Worm (Caenorhabditis elegans): Measurements from ENCODE around the gene gba-4.
"Not testable (repeated sequence)": the region's sequence is repeated elsewhere in the genome, so short reads cannot be mapped to it uniquely, and the experiment has no call there.

Gene gba-4

ce11 chrIV:5316223-5316622 is 34.5 kb downstream of the gba-4 start, which contains the start of gene msp-65:
Gene msp-65, plus strand, starts transcription at chrIV:5316523.
- TF ChIP-seq madf-10 (tag; optimal IDR thresholded peaks at IDR 0.05); ZK185.1 (tag; optimal IDR thresholded peaks at IDR 0.05; ENCODE audit: poor library complexity, severe bottlenecking); pbrm-1 (GFP tag; IDR thresholded peaks at IDR 0.05): not testable (repeated sequence)

DNA sequence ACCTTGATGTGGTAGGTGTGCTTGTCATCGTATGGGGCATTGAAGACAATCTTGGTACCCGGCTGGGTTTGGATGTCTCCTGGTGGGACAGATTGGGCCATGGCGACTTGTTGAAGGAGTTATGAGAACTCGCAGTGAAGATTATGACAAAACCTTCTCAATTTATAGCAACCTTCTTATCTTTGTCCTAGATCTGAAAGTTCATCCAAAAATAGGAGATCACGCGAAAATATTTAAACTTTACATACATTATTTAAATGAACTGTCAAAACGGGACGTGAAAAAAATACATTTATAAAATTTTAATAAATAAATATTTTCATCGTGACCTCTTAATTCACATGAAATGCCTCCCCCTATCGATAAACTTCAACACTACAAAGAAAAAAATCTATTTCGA is 37.7 kb downstream of the gba-4 start, which contains the start of the genes msp-59 and ZK354.2:
Gene msp-59, minus strand, starts transcription at position 101 of the 400 bp plus-strand sequence.
Gene ZK354.2, plus strand, starts transcription at position 395 of the 400 bp plus-strand sequence.
- not testable (repeated sequence) for TF ChIP-seq attf-6 (GFP tag; IDR thresholded peaks at IDR 0.05); nhr-80 (tag; optimal IDR thresholded peaks at IDR 0.05); die-1 (tag; optimal IDR thresholded peaks at IDR 0.05)

DNA sequence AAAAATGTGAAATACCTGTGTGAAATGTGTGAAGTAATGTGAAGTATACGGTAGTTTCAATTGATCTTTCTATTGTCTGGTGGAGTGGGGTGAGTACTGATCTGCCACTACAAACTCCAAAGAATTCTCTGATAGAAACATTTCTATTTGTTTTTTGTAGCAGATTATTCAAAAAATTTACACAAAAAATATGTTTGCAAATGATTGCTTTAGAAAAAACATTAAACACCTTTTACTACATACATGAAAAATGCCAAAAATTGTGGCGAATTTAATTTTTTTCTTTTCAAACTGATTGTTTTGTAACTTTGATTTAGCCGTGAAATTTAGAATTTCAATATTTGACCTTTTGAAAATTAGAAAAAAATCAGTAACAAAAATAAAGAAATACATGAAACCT is 41.0 kb downstream of the gba-4 start, which contains the start of gene ZK354.3:
Gene ZK354.3, plus strand, starts transcription at position 301 of the 400 bp plus-strand sequence.
- TF ChIP-seq ceh-58 (GFP tag; IDR thresholded peaks at IDR 0.05) (no peak), attf-3 (GFP tag; conservative IDR thresholded peaks at IDR 0.05) (no peak), egl-18 (GFP tag; IDR thresholded peaks at IDR 0.05) (no peak), B0019.2 (GFP tag; conservative IDR thresholded peaks at IDR 0.05) (no peak)

- TF ChIP-seq snpc-1.1 (tag; optimal IDR thresholded peaks at IDR 0.05; ENCODE audit: insufficient read depth) (peak; percentile 60), snpc-4 (GFP tag; optimal IDR thresholded peaks at IDR 0.05) (peak; percentile 70), snpc-4 (tag; optimal IDR thresholded peaks at IDR 0.05) (peak; percentile 49 to 96 (median 83))
Measured at ce11 chrIV:5309137-5309536, 41.6 kb downstream of the gba-4 start.

ce11 chrIV:5308046-5308643 is 42.6 kb downstream of the gba-4 start, which contains the start of the genes ZK354.9 and msp-58:
Gene ZK354.9, minus strand, starts transcription at chrIV:5308146.
Gene msp-58, plus strand, starts transcription at chrIV:5308593.
- TF ChIP-seq F49E8.2 (tag; optimal IDR thresholded peaks at IDR 0.05; ENCODE audit: insufficient read depth); lsl-1 (GFP tag; optimal IDR thresholded peaks at IDR 0.05); rpc-1 (optimal IDR thresholded peaks at IDR 0.05); rpc-1 (tag; optimal IDR thresholded peaks at IDR 0.05): not testable (repeated sequence)

ce11 chrIV:5306040-5306439 is 44.7 kb downstream of the gba-4 start, which contains the start of gene ZK354.8:
Gene ZK354.8, minus strand, starts transcription at chrIV:5306140.
- TF ChIP-seq ekl-4 (GFP tag; IDR thresholded peaks at IDR 0.05) = no peak
- no peak for TF ChIP-seq bed-1 (GFP tag; IDR thresholded peaks at IDR 0.05)
- no peak for TF ChIP-seq ztf-25 (GFP tag; IDR thresholded peaks at IDR 0.05)
- no peak for TF ChIP-seq F39B2.1 (GFP tag; IDR thresholded peaks at IDR 0.05)
- no peak for TF ChIP-seq ccch-3 (GFP tag; optimal IDR thresholded peaks at IDR 0.05)
- TF ChIP-seq Y53F4B.3 (GFP tag; IDR thresholded peaks at IDR 0.05) = no peak
- TF ChIP-seq sdz-38 (tag; optimal IDR thresholded peaks at IDR 0.05) = no peak
- TF ChIP-seq ztf-18 (tag; optimal IDR thresholded peaks at IDR 0.05) = no peak
- TF ChIP-seq Y53G8AR.9 (GFP tag; conservative IDR thresholded peaks at IDR 0.05) = no peak
- no peak for TF ChIP-seq F49E8.2 (tag; optimal IDR thresholded peaks at IDR 0.05; ENCODE audit: insufficient read depth)
- TF ChIP-seq ceh-58 (GFP tag; IDR thresholded peaks at IDR 0.05) = no peak

- TF ChIP-seq ceh-100 (GFP tag; IDR thresholded peaks at IDR 0.05) (no peak), snpc-3.4 (tag; optimal IDR thresholded peaks at IDR 0.05) (no peak), ztf-3 (GFP tag; optimal IDR thresholded peaks at IDR 0.05) (no peak), hlh-26 (GFP tag; conservative IDR thresholded peaks at IDR 0.05) (no peak), attf-6 (GFP tag; IDR thresholded peaks at IDR 0.05) (no peak), Y95B8A.8 (GFP tag; IDR thresholded peaks at IDR 0.05) (no peak), C17E4.6 (GFP tag; IDR thresholded peaks at IDR 0.05) (no peak), hrde-1 (tag; optimal IDR thresholded peaks at IDR 0.05; ENCODE audit: borderline replicate concordance) (no peak), snpc-1.1 (tag; optimal IDR thresholded peaks at IDR 0.05; ENCODE audit: insufficient read depth) (no peak), hlh-12 (tag; optimal IDR thresholded peaks at IDR 0.05) (no peak), ekl-4 (GFP tag; IDR thresholded peaks at IDR 0.05) (no peak), cebp-1 (GFP tag; IDR thresholded peaks at IDR 0.05) (no peak), cebp-1 (tag; optimal IDR thresholded peaks at IDR 0.05) (no peak), xnd-1 (tag; optimal IDR thresholded peaks at IDR 0.05) (no peak), ZK185.1 (tag; optimal IDR thresholded peaks at IDR 0.05; ENCODE audit: poor library complexity, severe bottlenecking) (no peak)
Measured at ce11 chrIV:5303030-5303429, 47.7 kb downstream of the gba-4 start, which contains the start of gene ZK354.7. Gene ZK354.7, minus strand, starts transcription at chrIV:5303130.

Data from whole organism, young adult.